Fruit fly (Drosophila melanogaster) whole organism, embryonic: ENCODE measurements around the gene CG42232.

ENCODE experiments used
- Atf6 ChIP-seq: fragments of 200-800 bp; sonication (Bioruptor generic); IDR thresholded peaks from 2 replicates; pipeline ENCODE4 v1.3.6; 2022; ENCODE audit warnings: missing biosample characterization, missing genetic modification characterization
- Bgb ChIP-seq: fragments of 200-800 bp; sonication (Bioruptor generic); IDR thresholded peaks from 2 replicates; pipeline ENCODE4 v1.3.6; 2022; ENCODE audit warnings: missing biosample characterization, missing genetic modification characterization; ENCODE audit not compliant: partially characterized antibody
- CG11504 ChIP-seq: fragments of 200-800 bp; sonication (Bioruptor generic); optimal IDR thresholded peaks from 3 replicates; lab custom pipeline; 2019; ENCODE audit warnings: missing biosample characterization, mild to moderate bottlenecking, missing genetic modification characterization, moderate library complexity
- CG11696 ChIP-seq: fragments of 200-800 bp; sonication (Bioruptor generic); IDR thresholded peaks from 2 replicates; pipeline ENCODE4 v1.3.6; 2022; ENCODE audit warnings: missing biosample characterization, missing genetic modification characterization
- CG12155 ChIP-seq: fragments of 200-800 bp; sonication (Bioruptor generic); optimal IDR thresholded peaks from 3 replicates; lab custom pipeline; 2016; ENCODE audit warnings: missing biosample characterization, missing genetic modification characterization
- CG12391 ChIP-seq: fragments of 200-800 bp; sonication (Bioruptor generic); optimal IDR thresholded peaks from 3 replicates; lab custom pipeline; 2018; ENCODE audit warnings: missing biosample characterization, mild to moderate bottlenecking, missing genetic modification characterization, moderate library complexity
- CG17612 ChIP-seq: fragments of 200-800 bp; sonication (Bioruptor generic); IDR thresholded peaks from 2 replicates; pipeline ENCODE4 v1.3.6; 2022; ENCODE audit warnings: missing biosample characterization, missing genetic modification characterization
- CG31224 ChIP-seq: fragments of 200-800 bp; sonication (Bioruptor generic); IDR thresholded peaks from 2 replicates; pipeline ENCODE4 v1.3.6; 2022; ENCODE audit warnings: missing biosample characterization, missing genetic modification characterization
- CG32532 ChIP-seq: fragments of 200-800 bp; sonication (Bioruptor generic); IDR thresholded peaks from 2 replicates; pipeline ENCODE4 v1.3.6; 2022; ENCODE audit warnings: missing biosample characterization, missing genetic modification characterization
- CG42726 ChIP-seq: fragments of 200-800 bp; sonication (Bioruptor generic); IDR thresholded peaks from 2 replicates; pipeline ENCODE4 v1.3.6; 2022; ENCODE audit warnings: missing biosample characterization, missing genetic modification characterization; ENCODE audit not compliant: partially characterized antibody
- CG4707 ChIP-seq: fragments of 200-800 bp; sonication (Bioruptor generic); optimal IDR thresholded peaks from 2 replicates; lab custom pipeline; 2018; ENCODE audit warnings: missing biosample characterization, mild to moderate bottlenecking, missing genetic modification characterization, moderate library complexity
- CG6813 ChIP-seq: fragments of 200-800 bp; sonication (Bioruptor generic); optimal IDR thresholded peaks from 2 replicates; lab custom pipeline; 2017; ENCODE audit warnings: missing biosample characterization, missing genetic modification characterization, mild to moderate bottlenecking, moderate library complexity, missing genetic modification reagents
- CG7372 ChIP-seq: fragments of 200-800 bp; sonication (Bioruptor generic); IDR thresholded peaks from 2 replicates; pipeline ENCODE4 v1.3.6; 2022; ENCODE audit warnings: missing biosample characterization, missing genetic modification characterization
- CG7556 ChIP-seq: fragments of 200-800 bp; sonication (Bioruptor generic); optimal IDR thresholded peaks from 2 replicates; lab custom pipeline; 2017; ENCODE audit warnings: missing biosample characterization, mild to moderate bottlenecking, missing genetic modification characterization
- CG7987 ChIP-seq: fragments of 200-800 bp; sonication (Bioruptor generic); optimal IDR thresholded peaks from 2 replicates; lab custom pipeline; 2018; ENCODE audit warnings: missing biosample characterization, mild to moderate bottlenecking, missing genetic modification characterization, moderate library complexity
- Ets65A ChIP-seq: fragments of 200-800 bp; sonication (Bioruptor generic); peaks from one replicate; lab custom pipeline; 2016; ENCODE audit warnings: missing biosample characterization, missing genetic modification characterization
- Fer3 ChIP-seq: fragments of 200-800 bp; sonication (Bioruptor generic); optimal IDR thresholded peaks from 2 replicates; lab custom pipeline; 2018; ENCODE audit warnings: missing biosample characterization, mild to moderate bottlenecking, missing genetic modification characterization, moderate library complexity
- Lim3 ChIP-seq: fragments of 200-800 bp; sonication (Bioruptor generic); IDR thresholded peaks from 2 replicates; pipeline ENCODE4 v1.3.6; 2022; ENCODE audit warnings: missing biosample characterization, missing genetic modification characterization
- Max ChIP-seq: fragments of 200-800 bp; sonication (Bioruptor generic); optimal IDR thresholded peaks from 2 replicates; lab custom pipeline; 2016; ENCODE audit warnings: missing biosample characterization, mild to moderate bottlenecking, missing genetic modification characterization
- Med ChIP-seq: fragments of 200-800 bp; sonication (Bioruptor generic); peaks from one replicate; lab custom pipeline; 2016; ENCODE audit warnings: missing biosample characterization, missing genetic modification characterization, mild to moderate bottlenecking, inconsistent platforms, moderate library complexity
- Stat92E ChIP-seq, 3 experiments: fragments of >200 bp in 2 of 3; fragments of 200-800 bp in 1 of 3; sonication (Bioruptor generic) in 1 of 3; optimal IDR thresholded peaks; 2 replicates each; lab custom pipeline; 2017 to 2019; ENCODE audit warnings: missing biosample characterization in 3 of 3, missing genetic modification characterization in 3 of 3, mild to moderate bottlenecking in 1 of 3, moderate library complexity in 1 of 3
- TFAM ChIP-seq: fragments of 200-800 bp; sonication (Bioruptor generic); optimal IDR thresholded peaks from 2 replicates; lab custom pipeline; 2017; ENCODE audit warnings: missing biosample characterization, missing genetic modification characterization, inconsistent platforms
- Taf1 ChIP-seq: fragments of 200-800 bp; sonication (Bioruptor generic); IDR thresholded peaks from 2 replicates; pipeline ENCODE4 v1.3.6; 2022; ENCODE audit warnings: missing biosample characterization, missing genetic modification characterization
- aop ChIP-seq: fragments of 200-800 bp; sonication (Bioruptor generic); IDR thresholded peaks from 2 replicates; pipeline ENCODE4 v1.3.6; 2022; ENCODE audit warnings: missing biosample characterization, missing genetic modification characterization
- bbx ChIP-seq: fragments of 200-800 bp; sonication (Bioruptor generic); IDR thresholded peaks from 2 replicates; pipeline ENCODE4 v1.3.6; 2022; ENCODE audit warnings: missing biosample characterization, missing genetic modification characterization; ENCODE audit not compliant: partially characterized antibody
- bigmax ChIP-seq: fragments of 200-800 bp; sonication (Bioruptor generic); optimal IDR thresholded peaks from 2 replicates; lab custom pipeline; 2018; ENCODE audit warnings: missing biosample characterization, mild to moderate bottlenecking, missing genetic modification characterization
- bowl ChIP-seq: fragments of 200-800 bp; sonication (Bioruptor generic); IDR thresholded peaks from 2 replicates; pipeline ENCODE4 v1.3.6; 2022; ENCODE audit warnings: missing biosample characterization, missing genetic modification characterization
- chn ChIP-seq: fragments of 200-800 bp; sonication (Bioruptor generic); optimal IDR thresholded peaks from 2 replicates; lab custom pipeline; 2016; ENCODE audit warnings: missing biosample characterization, missing genetic modification characterization
- crc ChIP-seq: fragments of 200-800 bp; sonication (Bioruptor generic); optimal IDR thresholded peaks from 2 replicates; lab custom pipeline; 2016; ENCODE audit warnings: missing biosample characterization, missing genetic modification characterization
- crol ChIP-seq: fragments of 200-800 bp; sonication (Bioruptor generic); IDR thresholded peaks from 2 replicates; pipeline ENCODE4 v1.3.6; 2022; ENCODE audit warnings: missing biosample characterization, missing genetic modification characterization
- fd64A ChIP-seq: fragments of 200-800 bp; sonication (Bioruptor generic); optimal IDR thresholded peaks from 3 replicates; lab custom pipeline; 2018; ENCODE audit warnings: missing biosample characterization, mild to moderate bottlenecking, missing genetic modification characterization
- fd96Cb ChIP-seq: fragments of 200-800 bp; sonication (Bioruptor generic); optimal IDR thresholded peaks from 2 replicates; lab custom pipeline; 2018; ENCODE audit warnings: missing biosample characterization, mild to moderate bottlenecking, missing genetic modification characterization, moderate library complexity
- ind ChIP-seq: fragments of 200-800 bp; sonication (Bioruptor generic); optimal IDR thresholded peaks from 3 replicates; lab custom pipeline; 2016; ENCODE audit warnings: missing biosample characterization, missing genetic modification characterization
- ken ChIP-seq: fragments of 200-800 bp; sonication (Bioruptor generic); IDR thresholded peaks from 3 replicates; pipeline ENCODE4 v1.3.6; 2022; ENCODE audit warnings: missing biosample characterization, missing genetic modification characterization
- klu ChIP-seq: fragments of 200-800 bp; sonication (Bioruptor generic); IDR thresholded peaks from 2 replicates; pipeline ENCODE4 v1.3.6; 2022; ENCODE audit warnings: missing biosample characterization, missing genetic modification characterization
- lbe ChIP-seq: fragments of 200-800 bp; sonication (Bioruptor generic); optimal IDR thresholded peaks from 2 replicates; lab custom pipeline; 2016; ENCODE audit warnings: missing biosample characterization, mild to moderate bottlenecking, missing genetic modification characterization
- maf-S ChIP-seq: fragments of 200-800 bp; sonication (Bioruptor generic); optimal IDR thresholded peaks from 2 replicates; lab custom pipeline; 2016; ENCODE audit warnings: missing biosample characterization, missing genetic modification characterization
- sd ChIP-seq: fragments of 200-800 bp; sonication (Bioruptor generic); optimal IDR thresholded peaks from 3 replicates; lab custom pipeline; 2018; ENCODE audit warnings: missing biosample characterization, mild to moderate bottlenecking, missing genetic modification characterization, moderate library complexity
- slp2 ChIP-seq: fragments of 200-800 bp; sonication (Bioruptor generic); optimal IDR thresholded peaks from 2 replicates; lab custom pipeline; 2016; ENCODE audit warnings: missing biosample characterization, missing genetic modification characterization
- stwl ChIP-seq: fragments of 200-800 bp; sonication (Bioruptor generic); optimal IDR thresholded peaks from 3 replicates; lab custom pipeline; 2018; ENCODE audit warnings: missing biosample characterization, mild to moderate bottlenecking, missing genetic modification characterization, moderate library complexity
- tll ChIP-seq, 2 experiments: fragments of 200-800 bp in 1 of 2; fragments of >200 bp in 1 of 2; sonication (Bioruptor generic) in 1 of 2; optimal IDR thresholded peaks; 2 replicates each; lab custom pipeline; 2017 to 2019; ENCODE audit warnings: missing biosample characterization in 2 of 2, missing genetic modification characterization in 2 of 2, mild to moderate bottlenecking in 1 of 2, moderate library complexity in 1 of 2

CG42232 gene

dm6 chr3R:16496209-16496608 lies 26.7 kb upstream of the CG42232 start (continued):
- TF ChIP-seq CG12155 (GFP tag; lab: Kevin White, UChicago) (no peak), CG11504 (peak; percentile 81), bbx (GFP tag; lab: Robert Waterston, UW) (no peak), aop (GFP tag; lab: Robert Waterston, UW) (no peak), Stat92E (GFP tag; optimal IDR thresholded peaks at IDR 0.05; lab: Kevin White, UChicago) (no peak), CG7556 (GFP tag; lab: Kevin White, UChicago) (peak; percentile 52), TFAM (GFP tag; lab: Kevin White, UChicago) (no peak), chn (GFP tag; lab: Kevin White, UChicago) (peak; percentile 25), fd96Cb (tag; lab: Kevin White, UChicago) (peak; percentile 69), CG4707 (GFP tag; lab: Kevin White, UChicago) (peak; percentile 21), CG6813 (GFP tag; lab: Kevin White, UChicago) (peak; percentile 2), Bgb (GFP tag; lab: Robert Waterston, UW) (no peak), CG12391 (tag; lab: Kevin White, UChicago) (peak; percentile 65), klu (GFP tag; lab: Robert Waterston, UW) (no peak), bigmax (GFP tag; lab: Kevin White, UChicago) (no peak), crc (GFP tag; lab: Kevin White, UChicago) (no peak), lbe (no peak), CG42726 (GFP tag; lab: Robert Waterston, UW) (no peak), Taf1 (GFP tag; lab: Robert Waterston, UW) (no peak), bowl (GFP tag; lab: Robert Waterston, UW) (no peak), ken (GFP tag; lab: Robert Waterston, UW) (no peak), CG31224 (GFP tag; lab: Robert Waterston, UW) (no peak), Lim3 (GFP tag; lab: Robert Waterston, UW) (no peak), Max (GFP tag; lab: Kevin White, UChicago) (no peak), maf-S (GFP tag; lab: Kevin White, UChicago) (no peak), crol (GFP tag; lab: Robert Waterston, UW) (no peak), Atf6 (no peak)
- TF ChIP-seq, all 482 proteins: peak for 118

dm6 chr3R:16495322-16495721 lies 25.9 kb upstream of the CG42232 start, which contains the start of gene Cad89D:
Cad89D (minus strand) TSS chr3R:16495422.
- TF ChIP-seq CG7987 (GFP tag; lab: Kevin White, UChicago) (no peak), CG11696 (GFP tag; lab: Robert Waterston, UW) (no peak), slp2 (no peak), tll (GFP tag; optimal IDR thresholded peaks at IDR 0.05; lab: Kevin White, UChicago) (no peak), stwl (no peak), Med (GFP tag; lab: Kevin White, UChicago) (peak; percentile 18), ind (GFP tag; lab: Kevin White, UChicago) (no peak), sd (tag; lab: Kevin White, UChicago) (no peak), Ets65A (peak; percentile 47), Fer3 (tag; lab: Kevin White, UChicago) (no peak), CG7372 (GFP tag; lab: Robert Waterston, UW) (no peak), fd64A (no peak), CG17612 (no peak), CG32532 (GFP tag; lab: Robert Waterston, UW) (no peak)
